Fruit fly (Drosophila melanogaster) whole organism, embryonic: Measurements from ENCODE around the gene DZIP1.

Experiments used
- Atf-2 ChIP-seq: fragments of 200-800 bp; sonication (Bioruptor generic); optimal IDR thresholded peaks from 2 replicates; lab custom pipeline; 2016; ENCODE audit warnings: missing biosample characterization, missing genetic modification characterization
- B-H1 ChIP-seq: fragments of 200-800 bp; sonication (Bioruptor generic); IDR thresholded peaks from 3 replicates; pipeline ENCODE4 v1.3.6; 2022; ENCODE audit warnings: missing biosample characterization, missing genetic modification characterization
- CG10979 ChIP-seq: fragments of 200-800 bp; sonication (Bioruptor generic); optimal IDR thresholded peaks from 2 replicates; lab custom pipeline; 2018; ENCODE audit warnings: missing biosample characterization, mild to moderate bottlenecking, missing genetic modification characterization, moderate library complexity
- CG12155 ChIP-seq: fragments of 200-800 bp; sonication (Bioruptor generic); optimal IDR thresholded peaks from 3 replicates; lab custom pipeline; 2016; ENCODE audit warnings: missing biosample characterization, missing genetic modification characterization
- CG13775 ChIP-seq: fragments of 200-800 bp; sonication (Bioruptor generic); optimal IDR thresholded peaks from 3 replicates; lab custom pipeline; 2017; ENCODE audit warnings: missing biosample characterization, mild to moderate bottlenecking, missing genetic modification characterization
- CG14710 ChIP-seq: fragments of 200-800 bp; sonication (Bioruptor generic); optimal IDR thresholded peaks from 3 replicates; lab custom pipeline; 2019; ENCODE audit warnings: missing biosample characterization, mild to moderate bottlenecking, missing genetic modification characterization, moderate library complexity
- CG15479 ChIP-seq: fragments of 200-800 bp; sonication (Bioruptor generic); optimal IDR thresholded peaks from 3 replicates; lab custom pipeline; 2019; ENCODE audit warnings: missing biosample characterization, mild to moderate bottlenecking, missing genetic modification characterization, moderate library complexity
- CG17385 ChIP-seq: fragments of 200-800 bp; sonication (Bioruptor generic); optimal IDR thresholded peaks from 3 replicates; lab custom pipeline; 2018; ENCODE audit warnings: missing biosample characterization, mild to moderate bottlenecking, missing genetic modification characterization
- CG17912 ChIP-seq: fragments of 200-800 bp; sonication (Bioruptor generic); optimal IDR thresholded peaks from 2 replicates; lab custom pipeline; 2018; ENCODE audit warnings: missing biosample characterization, mild to moderate bottlenecking, missing genetic modification characterization
- CG2202 ChIP-seq: fragments of 200-800 bp; sonication (Bioruptor generic); optimal IDR thresholded peaks from 2 replicates; lab custom pipeline; 2018; ENCODE audit warnings: missing biosample characterization, mild to moderate bottlenecking, missing genetic modification characterization
- CG31365 ChIP-seq: fragments of 200-800 bp; sonication (Bioruptor generic); optimal IDR thresholded peaks from 2 replicates; lab custom pipeline; 2018; ENCODE audit warnings: missing biosample characterization, mild to moderate bottlenecking, missing genetic modification characterization
- CG3163 ChIP-seq: fragments of 200-800 bp; sonication (Bioruptor generic); optimal IDR thresholded peaks from 3 replicates; lab custom pipeline; 2016; ENCODE audit warnings: missing biosample characterization, missing genetic modification characterization
- CG3838 ChIP-seq: fragments of 200-800 bp; sonication (Bioruptor generic); optimal IDR thresholded peaks from 3 replicates; lab custom pipeline; 2016; ENCODE audit warnings: missing biosample characterization, missing genetic modification characterization
- CG4617 ChIP-seq: fragments of 200-800 bp; sonication (Bioruptor generic); optimal IDR thresholded peaks from 3 replicates; lab custom pipeline; 2016; ENCODE audit warnings: missing biosample characterization, missing genetic modification characterization, borderline replicate concordance
- CG6654 ChIP-seq: fragments of 200-800 bp; sonication (Bioruptor generic); optimal IDR thresholded peaks from 2 replicates; lab custom pipeline; 2017; ENCODE audit warnings: missing biosample characterization, mild to moderate bottlenecking, missing genetic modification characterization
- CG7372 ChIP-seq: fragments of 200-800 bp; sonication (Bioruptor generic); IDR thresholded peaks from 2 replicates; pipeline ENCODE4 v1.3.6; 2022; ENCODE audit warnings: missing biosample characterization, missing genetic modification characterization
- CG7745 ChIP-seq: fragments of 200-800 bp; sonication (Bioruptor generic); optimal IDR thresholded peaks from 2 replicates; lab custom pipeline; 2018; ENCODE audit warnings: missing biosample characterization, mild to moderate bottlenecking, missing genetic modification characterization, moderate library complexity
- CG8089 ChIP-seq: fragments of 200-800 bp; sonication (Bioruptor generic); optimal IDR thresholded peaks from 3 replicates; lab custom pipeline; 2016; ENCODE audit warnings: missing biosample characterization, missing genetic modification characterization
- CG9727 ChIP-seq: fragments of 200-800 bp; sonication (Bioruptor generic); optimal IDR thresholded peaks from 3 replicates; lab custom pipeline; 2017; ENCODE audit warnings: missing biosample characterization, mild to moderate bottlenecking, missing genetic modification characterization
- D19A ChIP-seq: fragments of 200-800 bp; optimal IDR thresholded peaks from 3 replicates; lab custom pipeline; 2019; ENCODE audit warnings: missing biosample characterization, mild to moderate bottlenecking, missing genetic modification characterization, moderate library complexity
- Doc3 ChIP-seq: fragments of 200-800 bp; sonication (Bioruptor generic); IDR thresholded peaks from 3 replicates; pipeline ENCODE4 v1.3.6; 2022; ENCODE audit warnings: missing biosample characterization, missing genetic modification characterization; ENCODE audit not compliant: partially characterized antibody
- Dp ChIP-seq: fragments of 200-800 bp; sonication (Bioruptor generic); optimal IDR thresholded peaks from 2 replicates; lab custom pipeline; 2018; ENCODE audit warnings: missing biosample characterization, mild to moderate bottlenecking, missing genetic modification characterization, moderate library complexity
- E2f2 ChIP-seq: fragments of 200-800 bp; sonication (Bioruptor generic); IDR thresholded peaks from 2 replicates; pipeline ENCODE4 v1.3.6; 2022; ENCODE audit warnings: missing biosample characterization, missing genetic modification characterization
- Gsc ChIP-seq: fragments of 200-800 bp; sonication (Bioruptor generic); IDR thresholded peaks from 2 replicates; pipeline ENCODE4 v1.3.6; 2022; ENCODE audit warnings: missing biosample characterization, missing genetic modification characterization
- Hand ChIP-seq: fragments of 200-800 bp; sonication (Bioruptor generic); optimal IDR thresholded peaks from 2 replicates; lab custom pipeline; 2017; ENCODE audit warnings: mild to moderate bottlenecking, missing biosample characterization, missing genetic modification reagents, missing genetic modification characterization
- Lhr ChIP-seq: fragments of 200-800 bp; sonication (Bioruptor generic); optimal IDR thresholded peaks from 3 replicates; lab custom pipeline; 2017; ENCODE audit warnings: mild to moderate bottlenecking, missing biosample characterization, missing genetic modification reagents, missing genetic modification characterization
- Lim3 ChIP-seq: fragments of 200-800 bp; sonication (Bioruptor generic); IDR thresholded peaks from 2 replicates; pipeline ENCODE4 v1.3.6; 2022; ENCODE audit warnings: missing biosample characterization, missing genetic modification characterization
- MTF-1 ChIP-seq: fragments of 200-800 bp; sonication (Bioruptor generic); optimal IDR thresholded peaks from 2 replicates; lab custom pipeline; 2018; ENCODE audit warnings: missing biosample characterization, mild to moderate bottlenecking, missing genetic modification characterization, borderline replicate concordance
- NC2β ChIP-seq: fragments of 200-800 bp; sonication (Bioruptor generic); optimal IDR thresholded peaks from 2 replicates; lab custom pipeline; 2016; ENCODE audit warnings: missing biosample characterization, missing genetic modification characterization
- Nf-YB ChIP-seq: fragments of 200-800 bp; sonication (Bioruptor generic); optimal IDR thresholded peaks from 3 replicates; lab custom pipeline; 2019; ENCODE audit warnings: missing biosample characterization, mild to moderate bottlenecking, missing genetic modification characterization, moderate library complexity
- Sox100B ChIP-seq: fragments of 200-800 bp; sonication (Bioruptor generic); optimal IDR thresholded peaks from 3 replicates; lab custom pipeline; 2018; ENCODE audit warnings: missing biosample characterization, mild to moderate bottlenecking, missing genetic modification characterization
- Vsx1 ChIP-seq: fragments of 200-800 bp; sonication (Bioruptor generic); optimal IDR thresholded peaks from 2 replicates; lab custom pipeline; 2017; ENCODE audit warnings: missing biosample characterization, mild to moderate bottlenecking, missing genetic modification characterization, missing genetic modification reagents
- Xrp1 ChIP-seq: fragments of 200-800 bp; sonication (Bioruptor generic); IDR thresholded peaks from 2 replicates; pipeline ENCODE4 v1.3.6; 2022; ENCODE audit warnings: missing biosample characterization, missing genetic modification characterization
- bbx ChIP-seq: fragments of 200-800 bp; sonication (Bioruptor generic); IDR thresholded peaks from 2 replicates; pipeline ENCODE4 v1.3.6; 2022; ENCODE audit warnings: missing biosample characterization, missing genetic modification characterization; ENCODE audit not compliant: partially characterized antibody
- caup ChIP-seq: fragments of 200-800 bp; sonication (Bioruptor generic); optimal IDR thresholded peaks from 3 replicates; lab custom pipeline; 2017; ENCODE audit warnings: missing biosample characterization, mild to moderate bottlenecking, missing genetic modification characterization, moderate library complexity; ENCODE audit not compliant: severe bottlenecking
- corto ChIP-seq: fragments of 200-800 bp; sonication (Bioruptor generic); optimal IDR thresholded peaks from 2 replicates; lab custom pipeline; 2016; ENCODE audit warnings: missing biosample characterization, mild to moderate bottlenecking, missing genetic modification characterization, moderate library complexity
- disco-r ChIP-seq: fragments of 200-800 bp; sonication (Bioruptor generic); optimal IDR thresholded peaks from 2 replicates; lab custom pipeline; 2016; ENCODE audit warnings: missing biosample characterization, missing genetic modification characterization
- gt ChIP-seq: fragments of 200-800 bp; sonication (Bioruptor generic); IDR thresholded peaks from 2 replicates; pipeline ENCODE4 v1.3.6; 2022; ENCODE audit warnings: missing biosample characterization, missing genetic modification characterization
- lola ChIP-seq, 3 experiments: fragments of >200 bp in 2 of 3; fragments of 200-800 bp in 1 of 3; sonication (Bioruptor generic) in 1 of 3; optimal IDR thresholded peaks; 2 replicates each; lab custom pipeline; 2017 to 2019; ENCODE audit warnings: missing biosample characterization in 3 of 3, missing genetic modification characterization in 3 of 3, mild to moderate bottlenecking in 1 of 3, moderate library complexity in 1 of 3
- maf-S ChIP-seq: fragments of 200-800 bp; sonication (Bioruptor generic); optimal IDR thresholded peaks from 2 replicates; lab custom pipeline; 2016; ENCODE audit warnings: missing biosample characterization, missing genetic modification characterization
- mld ChIP-seq: fragments of 200-800 bp; sonication (Bioruptor generic); IDR thresholded peaks from 3 replicates; pipeline ENCODE4 v1.3.6; 2022; ENCODE audit warnings: missing biosample characterization, missing genetic modification characterization; ENCODE audit not compliant: partially characterized antibody
- pb ChIP-seq: fragments of 200-800 bp; sonication (Bioruptor generic); optimal IDR thresholded peaks from 3 replicates; lab custom pipeline; 2016; ENCODE audit warnings: missing biosample characterization, missing genetic modification characterization
- pum ChIP-seq: fragments of 200-800 bp; sonication (Bioruptor generic); optimal IDR thresholded peaks from 2 replicates; lab custom pipeline; 2016; ENCODE audit warnings: missing biosample characterization, missing genetic modification characterization
- scrt ChIP-seq: fragments of 200-800 bp; sonication (Bioruptor generic); optimal IDR thresholded peaks from 2 replicates; lab custom pipeline; 2018; ENCODE audit warnings: missing biosample characterization, mild to moderate bottlenecking, missing genetic modification characterization, moderate library complexity
- sd ChIP-seq: fragments of 200-800 bp; sonication (Bioruptor generic); optimal IDR thresholded peaks from 3 replicates; lab custom pipeline; 2018; ENCODE audit warnings: missing biosample characterization, mild to moderate bottlenecking, missing genetic modification characterization, moderate library complexity
- seq ChIP-seq: fragments of 200-800 bp; sonication (Bioruptor generic); IDR thresholded peaks from 2 replicates; pipeline ENCODE4 v1.3.6; 2022; ENCODE audit warnings: missing biosample characterization, missing genetic modification characterization
- so ChIP-seq: fragments of 200-800 bp; sonication (Bioruptor generic); IDR thresholded peaks from 3 replicates; pipeline ENCODE4 v1.3.6; 2022; ENCODE audit warnings: missing biosample characterization, missing genetic modification characterization
- tap ChIP-seq: fragments of 200-800 bp; optimal IDR thresholded peaks from 3 replicates; lab custom pipeline; 2019; ENCODE audit warnings: missing biosample characterization, mild to moderate bottlenecking, missing genetic modification characterization, moderate library complexity
- tna ChIP-seq: fragments of 200-800 bp; sonication (Bioruptor generic); IDR thresholded peaks from 2 replicates; pipeline ENCODE4 v1.3.6; 2022; ENCODE audit warnings: missing biosample characterization, missing genetic modification characterization; ENCODE audit not compliant: partially characterized antibody
- zfh2 ChIP-seq: fragments of 200-800 bp; sonication (Bioruptor generic); optimal IDR thresholded peaks from 2 replicates; lab custom pipeline; 2016; ENCODE audit warnings: missing biosample characterization, missing genetic modification characterization

The DZIP1 gene

dm6 chr3R:24467237-24467636 lies 47.8 kb upstream of the DZIP1 start (continued):
- TF ChIP-seq D19A (tag; lab: Kevin White, UChicago) (no peak), Sox100B (GFP tag; lab: Kevin White, UChicago) (no peak), CG6654 (no peak), Vsx1 (GFP tag; lab: Kevin White, UChicago) (no peak), Xrp1 (GFP tag; lab: Robert Waterston, UW) (no peak), gt (no peak), CG4617 (GFP tag; lab: Kevin White, UChicago) (no peak), corto (GFP tag; lab: Kevin White, UChicago) (no peak), CG17385 (peak; percentile 36), MTF-1 (GFP tag; lab: Kevin White, UChicago) (no peak), CG9727 (GFP tag; lab: Kevin White, UChicago) (peak; percentile 15), Lim3 (GFP tag; lab: Robert Waterston, UW) (no peak), CG7745 (tag; lab: Kevin White, UChicago) (no peak), Atf-2 (GFP tag; lab: Kevin White, UChicago) (no peak), Doc3 (GFP tag; lab: Robert Waterston, UW) (no peak), tna (GFP tag; lab: Robert Waterston, UW) (no peak), caup (GFP tag; lab: Kevin White, UChicago) (peak; percentile 39), maf-S (GFP tag; lab: Kevin White, UChicago) (no peak), CG13775 (GFP tag; lab: Kevin White, UChicago) (no peak), CG3163 (GFP tag; lab: Kevin White, UChicago) (no peak), CG15479 (GFP tag; lab: Kevin White, UChicago) (no peak), CG10979 (tag; lab: Kevin White, UChicago) (no peak), CG14710 (tag; lab: Kevin White, UChicago) (no peak), CG31365 (tag; lab: Kevin White, UChicago) (no peak), CG2202 (tag; lab: Kevin White, UChicago) (no peak), CG7372 (GFP tag; lab: Robert Waterston, UW) (no peak), bbx (no peak), CG8089 (GFP tag; lab: Kevin White, UChicago) (no peak), lola (GFP tag; optimal IDR thresholded peaks at IDR 0.05; lab: Kevin White, UChicago) (no peak), B-H1 (GFP tag; lab: Robert Waterston, UW) (no peak; the same call in 2 of the 3 replicates), Dp (no peak), seq (no peak), so (GFP tag; lab: Robert Waterston, UW) (no peak), pb (GFP tag; lab: Kevin White, UChicago) (no peak), mld (GFP tag; lab: Robert Waterston, UW) (no peak), CG12155 (GFP tag; lab: Kevin White, UChicago) (no peak), NC2β (GFP tag; lab: Kevin White, UChicago) (no peak), Gsc (no peak), Lhr (GFP tag; lab: Kevin White, UChicago) (no peak), sd (no peak), zfh2 (no peak), scrt (GFP tag; lab: Kevin White, UChicago) (peak; percentile 47), CG17912 (GFP tag; lab: Kevin White, UChicago) (no peak), Nf-YB (GFP tag; lab: Kevin White, UChicago) (no peak), CG3838 (GFP tag; lab: Kevin White, UChicago) (no peak), E2f2 (GFP tag; lab: Robert Waterston, UW) (no peak), Hand (GFP tag; lab: Kevin White, UChicago) (peak; percentile 59), pum (GFP tag; lab: Kevin White, UChicago) (no peak), disco-r (GFP tag; lab: Kevin White, UChicago) (no peak), tap (tag; lab: Kevin White, UChicago) (no peak)
